Worm (Caenorhabditis elegans): ENCODE data around the gene mpst-7.

ce11 chrV:12939434-12939833, 21.5 kb downstream of the mpst-7 start, which contains the start of gene T16G1.5:
- no peak for TF ChIP-seq snpc-4 (tag; optimal IDR thresholded peaks at IDR 0.05)
- no peak for TF ChIP-seq nhr-28 (tag; optimal IDR thresholded peaks at IDR 0.05)
- no peak for TF ChIP-seq nhr-76 (tag; optimal IDR thresholded peaks at IDR 0.05)
- TF ChIP-seq unc-62 (GFP tag; optimal IDR thresholded peaks at IDR 0.05), result no peak
- TF ChIP-seq nhr-237 (tag; optimal IDR thresholded peaks at IDR 0.05), result no peak
- no peak for TF ChIP-seq flh-1 (GFP tag; optimal IDR thresholded peaks at IDR 0.05)
- TF ChIP-seq lin-13 (tag; optimal IDR thresholded peaks at IDR 0.05), result no peak
- no peak for TF ChIP-seq mep-1 (tag; optimal IDR thresholded peaks at IDR 0.05)
